Worm (Caenorhabditis elegans): ENCODE results near the gene rev-3.

DNA sequence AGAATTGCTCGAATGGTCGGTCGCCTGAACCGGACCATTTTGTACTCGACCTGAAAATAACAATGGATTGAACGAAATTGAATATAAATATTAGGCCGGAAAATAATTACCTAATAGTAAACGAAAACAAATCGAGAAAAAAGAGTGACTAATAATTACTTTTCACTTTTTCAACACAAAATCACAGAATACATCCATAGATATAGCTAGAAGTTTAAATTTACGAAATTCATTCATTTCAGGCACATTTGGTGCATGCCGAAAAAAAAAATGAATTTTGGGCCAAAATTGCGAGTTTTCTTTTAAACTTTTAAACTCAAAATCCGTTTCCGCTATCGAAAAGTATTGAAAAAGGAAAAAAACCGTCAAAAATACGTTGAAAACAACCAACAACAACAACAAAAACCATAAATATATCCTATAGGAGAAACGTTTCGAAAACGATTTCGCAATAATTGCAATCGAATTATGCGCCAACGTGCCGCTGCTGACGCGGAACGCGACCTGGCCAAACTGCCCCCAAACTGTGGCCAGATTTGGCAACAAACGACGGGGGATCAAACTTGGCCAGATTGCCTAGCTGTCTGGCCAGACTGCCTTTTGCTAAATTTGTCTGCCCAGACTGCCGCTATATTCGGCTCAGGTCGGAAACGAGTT lies 5.0 kb downstream of the rev-3 start, which contains the start of gene Y37B11A.3:
- no peak for TF ChIP-seq ztf-4 (tag; optimal IDR thresholded peaks at IDR 0.05)
- TF ChIP-seq nhr-28 (tag; optimal IDR thresholded peaks at IDR 0.05) = no peak
- TF ChIP-seq ama-1 (optimal IDR thresholded peaks at IDR 0.05) = no peak
- peak; percentile 77 to 82 (median 81) for TF ChIP-seq dpl-1 (GFP tag; optimal IDR thresholded peaks at IDR 0.05)
- TF ChIP-seq unc-98 (GFP tag; IDR thresholded peaks at IDR 0.05) = peak; percentile 11; the same call in 1 of the 2 replicates
- TF ChIP-seq lin-15B (tag; optimal IDR thresholded peaks at IDR 0.05) = peak; percentile 71
- peak; percentile 67 for TF ChIP-seq jun-1 (tag; optimal IDR thresholded peaks at IDR 0.05)

Measured in whole organism, L1 larva.